Worm (Caenorhabditis elegans) whole organism, L4 larva: ENCODE data around the gene C17G10.6.

Source experiments
- lin-1 ChIP-seq: fragments of 200-800 bp; sonication (Bioruptor generic); IDR thresholded peaks from 2 replicates; pipeline ENCODE4 v1.3.6; 2022; ENCODE audit warnings: missing genetic modification reagents, missing genetic modification characterization, missing compliant biosample characterization
- lsy-2 ChIP-seq, 2 experiments: fragments of 150-350 bp in 1 of 2; sonication (generic microtip) in 1 of 2; optimal IDR thresholded peaks; 2 replicates each; lab custom pipeline; 2014 to 2017; ENCODE audit warnings: missing biosample characterization in 2 of 2, missing genetic modification characterization in 2 of 2

DNA sequence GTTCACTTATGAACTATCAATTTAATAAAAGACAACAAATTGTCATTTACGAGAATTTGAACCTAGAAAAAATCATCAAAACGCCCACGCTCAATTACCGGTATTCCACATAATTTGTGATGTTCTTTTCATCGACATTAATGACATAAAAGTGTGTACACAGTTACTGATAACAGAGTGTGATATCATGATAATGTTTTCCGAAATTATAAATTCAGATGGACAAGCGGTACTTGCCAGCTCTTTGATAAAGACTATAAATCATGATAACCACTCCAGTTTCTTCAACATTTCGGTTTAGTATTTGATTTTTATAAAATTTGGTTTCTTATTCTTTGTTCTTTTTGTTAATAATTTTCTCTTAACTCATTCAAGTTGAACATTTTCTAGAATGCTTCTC is 17.3 kb downstream of the C17G10.6 start, which contains the start of gene lys-8:
- TF ChIP-seq lsy-2 (tag; optimal IDR thresholded peaks at IDR 0.05; lab: Kevin White, UChicago) (no peak), lin-1 (GFP tag; lab: Robert Waterston, UW) (peak; percentile 54)
